Worm (Caenorhabditis elegans) whole organism, L4 larva: ENCODE results near the gene R07B7.10.

ENCODE experiments used
- R02D3.7 ChIP-seq: fragments of 150-350 bp; sonication (generic microtip); optimal IDR thresholded peaks from 3 replicates; lab custom pipeline; 2014; ENCODE audit warnings: missing biosample characterization, missing genetic modification characterization
- T26A8.4 ChIP-seq: fragments of 200-800 bp; sonication (Bioruptor generic); IDR thresholded peaks from 2 replicates; pipeline ENCODE4 v1.3.6; 2022; ENCODE audit warnings: missing genetic modification characterization, missing compliant biosample characterization
- aha-1 ChIP-seq: fragments of 150-350 bp; peaks from one replicate; lab custom pipeline; 2014; ENCODE audit warnings: missing biosample characterization, missing genetic modification characterization
- ceh-20 ChIP-seq: fragments of 200-800 bp; sonication (Bioruptor generic); IDR thresholded peaks from 2 replicates; pipeline ENCODE4 v1.3.6; 2022; ENCODE audit warnings: missing genetic modification reagents, missing genetic modification characterization, missing compliant biosample characterization
- ceh-82 ChIP-seq: sonication (generic microtip); optimal IDR thresholded peaks from 2 replicates; lab custom pipeline; 2017; ENCODE audit warnings: missing biosample characterization, missing genetic modification characterization
- daf-8 ChIP-seq: fragments of 200-800 bp; sonication (Bioruptor generic); IDR thresholded peaks from 2 replicates; pipeline ENCODE4 v1.3.6; 2022; ENCODE audit warnings: missing genetic modification characterization, missing compliant biosample characterization
- dmd-9 ChIP-seq: fragments of 200-800 bp; sonication (Bioruptor generic); IDR thresholded peaks from 2 replicates; pipeline ENCODE4 v1.3.6; 2022; ENCODE audit warnings: missing genetic modification reagents, missing genetic modification characterization, missing compliant biosample characterization
- dve-1 ChIP-seq: sonication (generic microtip); optimal IDR thresholded peaks from 2 replicates; lab custom pipeline; 2017; ENCODE audit warnings: antibody characterized with exemption, mild to moderate bottlenecking, missing genetic modification characterization, missing compliant biosample characterization; ENCODE audit not compliant: insufficient read depth
- hmg-1.1 ChIP-seq: fragments of 200-800 bp; sonication (Bioruptor generic); IDR thresholded peaks from 2 replicates; pipeline ENCODE4 v1.3.6; 2022; ENCODE audit warnings: missing genetic modification reagents, missing genetic modification characterization, missing compliant biosample characterization
- lin-39 ChIP-seq: fragments of 150-350 bp; optimal IDR thresholded peaks from 2 replicates; lab custom pipeline; 2014; ENCODE audit warnings: missing biosample characterization, missing genetic modification reagents, missing genetic modification characterization
- madf-9 ChIP-seq: fragments of 200-800 bp; sonication (Bioruptor generic); conservative IDR thresholded peaks from 2 replicates; pipeline ENCODE4 v1.3.6; 2022; ENCODE audit warnings: missing genetic modification reagents, missing genetic modification characterization, missing compliant biosample characterization
- nhr-28 ChIP-seq: fragments of 150-350 bp; optimal IDR thresholded peaks from 2 replicates; lab custom pipeline; 2014; ENCODE audit warnings: missing biosample characterization, missing genetic modification characterization
- unc-62 ChIP-seq, 3 experiments: fragments of 150-350 bp in 1 of 3; sonication (generic microtip); optimal IDR thresholded peaks in 2 of 3; peaks in 1 of 3; 1 replicate in 1 of 3; 2 replicates in 2 of 3; lab custom pipeline; 2014 to 2017; ENCODE audit warnings: missing biosample characterization in 3 of 3, missing genetic modification characterization in 3 of 3, missing genetic modification reagents in 3 of 3, missing genotype in 1 of 3
- zag-1 ChIP-seq: fragments of 150-350 bp; optimal IDR thresholded peaks from 2 replicates; lab custom pipeline; 2014; ENCODE audit warnings: missing biosample characterization, missing genetic modification characterization

ce11 chrV:12114693-12115092, 31.7 kb downstream of the R07B7.10 start, which contains the start of gene spin-1:
- TF ChIP-seq ceh-20 (GFP tag; lab: Robert Waterston, UW) (no peak), lin-39 (tag; lab: Kevin White, UChicago) (no peak), unc-62 (GFP tag; optimal IDR thresholded peaks at IDR 0.05 in 1 of 2; lab: Kevin White, UChicago) (no peak), unc-62 (tag; optimal IDR thresholded peaks at IDR 0.05; lab: Kevin White, UChicago) (no peak), dmd-9 (GFP tag; lab: Robert Waterston, UW) (no peak), nhr-28 (tag; lab: Kevin White, UChicago) (no peak), R02D3.7 (tag; lab: Kevin White, UChicago) (no peak), zag-1 (no peak), T26A8.4 (GFP tag; lab: Robert Waterston, UW) (no peak), aha-1 (no peak), daf-8 (GFP tag; lab: Robert Waterston, UW) (no peak), madf-9 (no peak), hmg-1.1 (GFP tag; lab: Robert Waterston, UW) (no peak), ceh-82 (tag; lab: Kevin White, UChicago) (no peak), dve-1 (tag; lab: Kevin White, UChicago) (no peak)
